Fruit fly (Drosophila melanogaster) Kc167 (cell line): ENCODE data around the gene Sgs7.

Experiments
- Myc ChIP-seq: fragments of >200 bp; optimal IDR thresholded peaks from 2 replicates; lab custom pipeline; 2017; ENCODE audit warnings: missing external identifiers
- Sin3A ChIP-seq: fragments of >200 bp; optimal IDR thresholded peaks from 2 replicates; lab custom pipeline; 2018; ENCODE audit warnings: missing external identifiers
- h ChIP-seq: fragments of >200 bp; optimal IDR thresholded peaks from 3 replicates; lab custom pipeline; 2018; ENCODE audit warnings: missing external identifiers
- insv ChIP-seq: fragments of >200 bp; optimal IDR thresholded peaks from 3 replicates; lab custom pipeline; 2018; ENCODE audit warnings: missing external identifiers
- psq ChIP-seq: fragments of >200 bp; optimal IDR thresholded peaks from 2 replicates; lab custom pipeline; 2017; ENCODE audit warnings: missing external identifiers
- ttk ChIP-seq: sonication (Bioruptor generic); optimal IDR thresholded peaks from 2 replicates; lab custom pipeline; 2017; ENCODE audit warnings: missing external identifiers

Sgs7 gene

dm6 chr3L:11533704-11534319 is 24.2 kb downstream of the Sgs7 start:
- no peak for TF ChIP-seq Myc (lab: Kevin White, UChicago)
- TF ChIP-seq h (lab: Kevin White, UChicago) = no peak
- TF ChIP-seq ttk (lab: Kevin White, UChicago) = no peak
- TF ChIP-seq psq (lab: Kevin White, UChicago) = no peak
- no peak for TF ChIP-seq Sin3A (lab: Kevin White, UChicago)
- no peak for TF ChIP-seq insv (lab: Kevin White, UChicago)

- TF ChIP-seq Sin3A (lab: Kevin White, UChicago) (no peak), ttk (lab: Kevin White, UChicago) (no peak), insv (lab: Kevin White, UChicago) (no peak), h (lab: Kevin White, UChicago) (no peak), Myc (lab: Kevin White, UChicago) (no peak), psq (lab: Kevin White, UChicago) (no peak)
These were observed 25.0 kb downstream of the Sgs7 start for dm6 chr3L:11534391-11535246.

- no peak for TF ChIP-seq ttk (lab: Kevin White, UChicago)
- no peak for TF ChIP-seq Sin3A (lab: Kevin White, UChicago)
- TF ChIP-seq psq (lab: Kevin White, UChicago) = no peak
- no peak for TF ChIP-seq Myc (lab: Kevin White, UChicago)
- TF ChIP-seq insv (lab: Kevin White, UChicago) = no peak
- TF ChIP-seq h (lab: Kevin White, UChicago) = no peak
These were observed 26.5 kb downstream of the Sgs7 start for dm6 chr3L:11536132-11536531.

dm6 chr3L:11536767-11537419 is 27.2 kb downstream of the Sgs7 start:
- TF ChIP-seq Sin3A (lab: Kevin White, UChicago) = no peak
- TF ChIP-seq h (lab: Kevin White, UChicago) = no peak
- TF ChIP-seq Myc (lab: Kevin White, UChicago) = no peak
- TF ChIP-seq ttk (lab: Kevin White, UChicago) = no peak
- TF ChIP-seq psq (lab: Kevin White, UChicago) = no peak
- TF ChIP-seq insv (lab: Kevin White, UChicago) = no peak

- TF ChIP-seq insv (lab: Kevin White, UChicago) (no peak), h (lab: Kevin White, UChicago) (no peak), Myc (lab: Kevin White, UChicago) (no peak), Sin3A (lab: Kevin White, UChicago) (no peak), ttk (lab: Kevin White, UChicago) (no peak), psq (lab: Kevin White, UChicago) (no peak)
These were observed 30.1 kb downstream of the Sgs7 start for dm6 chr3L:11539511-11540329.

DNA sequence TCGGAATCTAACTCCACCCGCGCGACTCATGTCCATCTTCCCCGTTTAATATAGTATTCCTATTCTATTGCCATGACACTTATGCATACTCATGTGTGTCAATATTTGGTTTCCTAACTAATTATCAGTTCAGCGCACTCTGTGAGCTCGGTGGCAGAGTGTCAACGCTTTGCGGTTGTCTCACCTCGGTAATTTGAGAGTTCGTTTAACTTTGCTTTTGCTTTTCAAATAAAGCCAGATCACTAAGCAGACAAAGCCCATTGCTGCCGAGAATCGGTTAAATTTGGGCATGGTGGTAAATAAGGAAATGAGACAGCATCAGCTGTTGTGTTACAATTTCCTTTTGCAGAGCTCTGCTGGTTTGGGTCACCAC is 30.7 kb downstream of the Sgs7 start:
- TF ChIP-seq ttk (lab: Kevin White, UChicago) (no peak), Myc (lab: Kevin White, UChicago) (no peak), Sin3A (lab: Kevin White, UChicago) (no peak), insv (lab: Kevin White, UChicago) (no peak), psq (lab: Kevin White, UChicago) (no peak), h (lab: Kevin White, UChicago) (no peak)

- TF ChIP-seq psq (lab: Kevin White, UChicago) = no peak
- no peak for TF ChIP-seq ttk (lab: Kevin White, UChicago)
- no peak for TF ChIP-seq Myc (lab: Kevin White, UChicago)
- no peak for TF ChIP-seq insv (lab: Kevin White, UChicago)
- no peak for TF ChIP-seq h (lab: Kevin White, UChicago)
- no peak for TF ChIP-seq Sin3A (lab: Kevin White, UChicago)
These were observed 32.8 kb downstream of the Sgs7 start for dm6 chr3L:11542437-11542836.

- TF ChIP-seq Myc (lab: Kevin White, UChicago) = no peak
- no peak for TF ChIP-seq insv (lab: Kevin White, UChicago)
- TF ChIP-seq Sin3A (lab: Kevin White, UChicago) = no peak
- no peak for TF ChIP-seq h (lab: Kevin White, UChicago)
- no peak for TF ChIP-seq ttk (lab: Kevin White, UChicago)
- no peak for TF ChIP-seq psq (lab: Kevin White, UChicago)
These were observed 33.3 kb downstream of the Sgs7 start for dm6 chr3L:11542948-11543347.

DNA sequence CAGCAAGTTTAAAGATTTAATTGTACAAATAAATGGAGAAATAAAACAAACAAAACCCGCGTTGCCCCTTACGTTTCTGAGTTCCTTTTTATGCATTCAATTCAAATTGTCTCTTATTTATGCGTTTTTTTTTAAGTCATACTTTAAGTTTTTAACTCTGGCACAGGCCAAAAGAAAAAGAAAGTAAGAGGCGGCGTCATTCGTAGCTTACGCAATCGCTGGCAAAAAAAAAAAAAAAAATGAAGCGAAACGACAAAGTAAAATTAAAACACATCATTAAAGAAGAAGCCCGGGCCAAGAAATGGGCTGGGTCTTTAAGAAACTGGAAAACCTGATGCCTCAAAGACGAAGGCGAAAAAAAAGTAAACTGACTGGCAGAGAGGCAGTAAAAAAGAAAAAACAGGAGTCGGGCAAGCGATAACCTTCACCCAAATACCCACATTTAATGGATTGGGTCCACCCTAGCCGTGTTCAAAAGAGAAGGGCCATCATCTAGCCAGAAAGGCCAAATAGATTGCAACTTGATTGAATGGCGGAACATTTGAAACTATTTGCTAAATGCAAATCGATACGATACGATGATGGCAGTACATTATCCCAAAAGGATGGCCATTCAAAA is 34.1 kb downstream of the Sgs7 start:
- TF ChIP-seq psq (lab: Kevin White, UChicago) = no peak
- TF ChIP-seq Sin3A (lab: Kevin White, UChicago) = no peak
- TF ChIP-seq ttk (lab: Kevin White, UChicago) = no peak
- no peak for TF ChIP-seq Myc (lab: Kevin White, UChicago)
- TF ChIP-seq h (lab: Kevin White, UChicago) = no peak
- TF ChIP-seq insv (lab: Kevin White, UChicago) = no peak
